Worm (Caenorhabditis elegans): ENCODE results near the gene chil-27.
A peak's percentile ranks its signal among the peaks of the same experiment; 100 is the strongest.

chil-27 gene

DNA sequence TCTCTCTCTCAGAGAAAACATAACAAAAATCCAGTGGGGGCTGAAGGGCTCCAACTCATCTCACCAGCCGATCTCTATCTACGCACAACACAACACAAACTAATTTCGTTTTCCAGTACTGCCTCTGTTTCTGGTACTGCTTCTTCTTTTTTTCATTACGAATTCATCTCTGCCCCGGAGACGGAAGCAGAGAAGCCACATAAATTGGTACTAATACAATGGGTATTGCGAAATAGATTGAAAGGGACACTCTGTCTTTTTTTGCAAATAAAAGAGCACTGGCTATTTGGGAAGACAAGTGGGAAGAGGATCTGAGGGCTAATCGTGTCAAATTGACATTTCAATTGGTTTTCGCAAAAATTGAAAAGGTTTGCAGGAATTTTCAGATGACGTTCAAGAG is 19.6 kb downstream of the chil-27 start:
- no peak for TF ChIP-seq nhr-47 (tag; optimal IDR thresholded peaks at IDR 0.05)
- peak in 1 of 2 experiments; percentile 19 for TF ChIP-seq lsy-2 (tag; optimal IDR thresholded peaks at IDR 0.05)
- no peak for TF ChIP-seq C04F5.9 (tag; optimal IDR thresholded peaks at IDR 0.05)
- TF ChIP-seq ceh-88 (GFP tag; IDR thresholded peaks at IDR 0.05): no peak
- TF ChIP-seq zip-4 (GFP tag; optimal IDR thresholded peaks at IDR 0.05): peak; percentile 37
- TF ChIP-seq zag-1 (tag; optimal IDR thresholded peaks at IDR 0.05): peak; percentile 16
- no peak for TF ChIP-seq lin-15B (tag; optimal IDR thresholded peaks at IDR 0.05)
- TF ChIP-seq C34B4.2 (tag; optimal IDR thresholded peaks at IDR 0.05): no peak
- TF ChIP-seq skn-1 (tag; optimal IDR thresholded peaks at IDR 0.05): no peak
- TF ChIP-seq efl-1 (optimal IDR thresholded peaks at IDR 0.05): no peak
- TF ChIP-seq efl-1 (GFP tag; optimal IDR thresholded peaks at IDR 0.05 in 1 of 2): peak in 1 of 2 experiments; percentile 16
- TF ChIP-seq ceh-90 (tag; optimal IDR thresholded peaks at IDR 0.05): no peak
- TF ChIP-seq hpl-2 (GFP tag; optimal IDR thresholded peaks at IDR 0.05): no peak
- no peak for TF ChIP-seq F16B12.6 (tag; optimal IDR thresholded peaks at IDR 0.05)
- TF ChIP-seq rnt-1 (tag; optimal IDR thresholded peaks at IDR 0.05): no peak
- no peak for TF ChIP-seq hlh-4 (tag; optimal IDR thresholded peaks at IDR 0.05)
- peak; percentile 17 for TF ChIP-seq tbx-2 (tag; optimal IDR thresholded peaks at IDR 0.05)
- TF ChIP-seq lin-14 (GFP tag; optimal IDR thresholded peaks at IDR 0.05): peak; percentile 79
- no peak for TF ChIP-seq jun-1 (tag; optimal IDR thresholded peaks at IDR 0.05)
- no peak for TF ChIP-seq elt-3 (tag; optimal IDR thresholded peaks at IDR 0.05)
- TF ChIP-seq tlp-1 (tag; optimal IDR thresholded peaks at IDR 0.05): no peak
- TF ChIP-seq ceh-82 (tag; optimal IDR thresholded peaks at IDR 0.05): peak in 1 of 3 experiments; percentile 20
- TF ChIP-seq Y116A8C.19 (tag; optimal IDR thresholded peaks at IDR 0.05; ENCODE audit: borderline replicate concordance): no peak
- no peak for TF ChIP-seq ama-1 (optimal IDR thresholded peaks at IDR 0.05)
- TF ChIP-seq grh-1 (GFP tag; IDR thresholded peaks at IDR 0.05): no peak
- TF ChIP-seq snu-23 (GFP tag; optimal IDR thresholded peaks at IDR 0.05): peak; percentile 2
- TF ChIP-seq dsc-1 (tag; optimal IDR thresholded peaks at IDR 0.05): no peak
- TF ChIP-seq pax-3 (tag; optimal IDR thresholded peaks at IDR 0.05): no peak
- no peak for TF ChIP-seq sox-4 (tag; optimal IDR thresholded peaks at IDR 0.05)
- peak; percentile 24 for TF ChIP-seq nhr-71 (tag; optimal IDR thresholded peaks at IDR 0.05)

DNA sequence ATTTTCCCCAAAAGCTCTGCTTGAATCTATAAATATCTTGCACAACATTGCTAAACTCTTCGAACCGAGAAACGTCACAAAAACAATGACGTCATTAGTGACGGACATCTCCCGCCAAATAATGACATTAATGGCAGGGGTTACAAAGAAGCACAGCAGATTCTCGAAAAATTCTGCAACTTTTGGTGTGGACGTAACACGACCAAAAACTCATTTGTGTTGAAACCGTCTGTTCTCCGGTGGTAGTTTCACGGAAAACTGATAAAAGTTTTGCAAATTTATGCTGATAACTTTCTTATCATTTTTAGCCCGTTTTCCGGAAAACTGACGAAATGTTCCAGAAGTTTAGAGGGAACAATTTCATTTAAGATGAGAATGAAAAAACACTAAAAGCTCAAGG is 20.9 kb downstream of the chil-27 start:
- TF ChIP-seq lin-14 (GFP tag; optimal IDR thresholded peaks at IDR 0.05) (peak; percentile 37), elt-2 (tag; optimal IDR thresholded peaks at IDR 0.05) (peak; percentile 51), nhr-71 (tag; optimal IDR thresholded peaks at IDR 0.05) (peak; percentile 28), fkh-8 (tag; optimal IDR thresholded peaks at IDR 0.05) (peak; percentile 1), pqm-1 (tag; optimal IDR thresholded peaks at IDR 0.05) (peak; percentile 37), F16B12.6 (tag; optimal IDR thresholded peaks at IDR 0.05) (no peak), nhr-11 (tag; optimal IDR thresholded peaks at IDR 0.05) (no peak), nhr-28 (tag; optimal IDR thresholded peaks at IDR 0.05) (no peak), unc-30 (tag; optimal IDR thresholded peaks at IDR 0.05) (no peak)

DNA sequence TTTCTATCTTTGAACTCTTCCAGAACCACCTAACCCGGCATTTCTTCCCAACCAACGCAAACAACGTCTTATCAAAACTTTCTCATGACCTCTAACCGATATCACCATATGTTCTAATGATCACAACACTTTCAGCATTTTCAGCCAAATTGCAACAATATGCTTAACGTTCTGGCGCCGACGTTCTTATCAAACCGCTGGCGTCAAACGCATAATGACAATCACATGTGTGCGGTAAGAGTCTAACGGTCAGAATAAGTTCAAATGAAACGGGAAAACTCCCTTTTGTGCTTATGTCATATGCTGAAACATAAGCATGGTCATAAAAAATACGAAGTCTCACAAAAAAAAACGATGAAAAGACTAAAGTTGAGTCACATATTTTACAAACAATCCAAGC is 23.3 kb downstream of the chil-27 start:
- TF ChIP-seq efl-3 (GFP tag; optimal IDR thresholded peaks at IDR 0.05) (no peak), swsn-7 (tag; optimal IDR thresholded peaks at IDR 0.05) (no peak), ztf-11 (tag; optimal IDR thresholded peaks at IDR 0.05) (no peak), dsc-1 (tag; optimal IDR thresholded peaks at IDR 0.05) (no peak), nhr-12 (tag; optimal IDR thresholded peaks at IDR 0.05) (no peak), mef-2 (tag; optimal IDR thresholded peaks at IDR 0.05) (no peak), snu-23 (GFP tag; optimal IDR thresholded peaks at IDR 0.05) (no peak), rnt-1 (tag; optimal IDR thresholded peaks at IDR 0.05) (no peak), unc-86 (tag; optimal IDR thresholded peaks at IDR 0.05) (no peak), pax-3 (tag; optimal IDR thresholded peaks at IDR 0.05) (no peak), egl-27 (tag; optimal IDR thresholded peaks at IDR 0.05) (no peak), mab-9 (GFP tag; IDR thresholded peaks at IDR 0.05) (no peak), nhr-11 (tag; optimal IDR thresholded peaks at IDR 0.05) (no peak), efl-1 (optimal IDR thresholded peaks at IDR 0.05) (no peak), efl-1 (GFP tag; optimal IDR thresholded peaks at IDR 0.05 in 1 of 2) (no peak), nhr-28 (tag; optimal IDR thresholded peaks at IDR 0.05) (no peak), nhr-84 (tag; optimal IDR thresholded peaks at IDR 0.05) (no peak), lin-15B (tag; optimal IDR thresholded peaks at IDR 0.05) (no peak), nhr-76 (tag; optimal IDR thresholded peaks at IDR 0.05) (no peak), fkh-4 (tag; optimal IDR thresholded peaks at IDR 0.05; ENCODE audit: borderline replicate concordance) (no peak), lin-35 (GFP tag; optimal IDR thresholded peaks at IDR 0.05) (peak in 1 of 2 experiments; percentile 73), fos-1 (tag; optimal IDR thresholded peaks at IDR 0.05) (no peak), fkh-8 (tag; optimal IDR thresholded peaks at IDR 0.05) (no peak), jun-1 (tag; optimal IDR thresholded peaks at IDR 0.05) (peak; percentile 10), blmp-1 (tag; optimal IDR thresholded peaks at IDR 0.05) (no peak), snpc-4 (tag; optimal IDR thresholded peaks at IDR 0.05) (no peak), grh-1 (GFP tag; IDR thresholded peaks at IDR 0.05) (no peak)

All from whole organism, L1 larva.